Fruit fly (Drosophila melanogaster): ENCODE measurements around the gene Oat.

- TF ChIP-seq usp (GFP tag; optimal IDR thresholded peaks at IDR 0.05) (no peak), CG8478 (optimal IDR thresholded peaks at IDR 0.05) (no peak)
Observed at dm6 chr3L:19612172-19612571, 37.5 kb downstream of the Oat start, which contains the start of the genes Lon and PIG-F.
